Fruit fly (Drosophila melanogaster) whole organism, embryonic: ENCODE data around the gene Liprin-beta.

Source experiments
- Asciz ChIP-seq: fragments of 200-800 bp; sonication (Bioruptor generic); optimal IDR thresholded peaks from 2 replicates; lab custom pipeline; 2017; ENCODE audit warnings: missing biosample characterization, mild to moderate bottlenecking, missing genetic modification characterization, missing genetic modification reagents
- Awh ChIP-seq: fragments of 200-800 bp; sonication (Bioruptor generic); IDR thresholded peaks from 2 replicates; pipeline ENCODE4, ENCODE4 v1.3.6; 2022; ENCODE audit warnings: missing biosample characterization, missing genetic modification characterization
- CG10147 ChIP-seq: fragments of 200-800 bp; sonication (Bioruptor generic); optimal IDR thresholded peaks from 2 replicates; lab custom pipeline; 2019; ENCODE audit warnings: missing biosample characterization, mild to moderate bottlenecking, missing genetic modification characterization, moderate library complexity
- CG10274 ChIP-seq: fragments of 200-800 bp; sonication (Bioruptor generic); optimal IDR thresholded peaks from 3 replicates; lab custom pipeline; 2017; ENCODE audit warnings: missing biosample characterization, mild to moderate bottlenecking, missing genetic modification characterization
- CG10543 ChIP-seq: fragments of 200-800 bp; sonication (Bioruptor generic); optimal IDR thresholded peaks from 3 replicates; lab custom pipeline; 2017; ENCODE audit warnings: missing biosample characterization, mild to moderate bottlenecking, missing genetic modification characterization, moderate library complexity
- CG11696 ChIP-seq: fragments of 200-800 bp; sonication (Bioruptor generic); IDR thresholded peaks from 2 replicates; pipeline ENCODE4 v1.3.6; 2022; ENCODE audit warnings: missing biosample characterization, missing genetic modification characterization
- CG12104 ChIP-seq: fragments of 200-800 bp; sonication (Bioruptor generic); optimal IDR thresholded peaks from 3 replicates; lab custom pipeline; 2016; ENCODE audit warnings: missing biosample characterization, missing genetic modification characterization
- CG12659 ChIP-seq: fragments of 200-800 bp; sonication (Bioruptor generic); optimal IDR thresholded peaks from 3 replicates; lab custom pipeline; 2017; ENCODE audit warnings: mild to moderate bottlenecking, missing biosample characterization, missing genetic modification reagents, missing genetic modification characterization
- CG13424 ChIP-seq: fragments of 200-800 bp; sonication (Bioruptor generic); optimal IDR thresholded peaks from 2 replicates; lab custom pipeline; 2019; ENCODE audit warnings: missing biosample characterization, mild to moderate bottlenecking, missing genetic modification characterization, moderate library complexity
- CG17802 ChIP-seq: fragments of 200-800 bp; sonication (Bioruptor generic); optimal IDR thresholded peaks from 2 replicates; lab custom pipeline; 2018; ENCODE audit warnings: missing biosample characterization, mild to moderate bottlenecking, missing genetic modification characterization, moderate library complexity
- CG18619 ChIP-seq: fragments of 200-800 bp; sonication (Bioruptor generic); optimal IDR thresholded peaks from 3 replicates; lab custom pipeline; 2017; ENCODE audit warnings: missing biosample characterization, mild to moderate bottlenecking, missing genetic modification characterization
- CG2116 ChIP-seq: fragments of 200-800 bp; sonication (Bioruptor generic); optimal IDR thresholded peaks from 3 replicates; lab custom pipeline; 2018; ENCODE audit warnings: missing biosample characterization, mild to moderate bottlenecking, missing genetic modification characterization
- CG2199 ChIP-seq: fragments of 200-800 bp; sonication (Bioruptor generic); IDR thresholded peaks from 3 replicates; pipeline ENCODE4 v1.3.6; 2022; ENCODE audit warnings: missing biosample characterization, missing genetic modification characterization
- CG3065 ChIP-seq: fragments of 200-800 bp; sonication (Bioruptor generic); optimal IDR thresholded peaks from 2 replicates; lab custom pipeline; 2016; ENCODE audit warnings: missing biosample characterization, missing genetic modification characterization
- CG32532 ChIP-seq: fragments of 200-800 bp; sonication (Bioruptor generic); IDR thresholded peaks from 2 replicates; pipeline ENCODE4 v1.3.6; 2022; ENCODE audit warnings: missing biosample characterization, missing genetic modification characterization
- CG3838 ChIP-seq: fragments of 200-800 bp; sonication (Bioruptor generic); optimal IDR thresholded peaks from 3 replicates; lab custom pipeline; 2016; ENCODE audit warnings: missing biosample characterization, missing genetic modification characterization
- CG5245 ChIP-seq: fragments of 200-800 bp; sonication (Bioruptor generic); optimal IDR thresholded peaks from 3 replicates; lab custom pipeline; 2016; ENCODE audit warnings: missing biosample characterization, missing genetic modification characterization
- CG9215 ChIP-seq: fragments of 200-800 bp; sonication (Bioruptor generic); IDR thresholded peaks from 2 replicates; pipeline ENCODE4 v1.3.6; 2022; ENCODE audit warnings: missing biosample characterization, missing genetic modification characterization
- CG9797 ChIP-seq: fragments of 200-800 bp; sonication (Bioruptor generic); optimal IDR thresholded peaks from 3 replicates; lab custom pipeline; 2018; ENCODE audit warnings: missing biosample characterization, mild to moderate bottlenecking, missing genetic modification characterization
- CG9817 ChIP-seq: fragments of 200-800 bp; sonication (Bioruptor generic); optimal IDR thresholded peaks from 2 replicates; lab custom pipeline; 2018; ENCODE audit warnings: missing biosample characterization, mild to moderate bottlenecking, missing genetic modification characterization, moderate library complexity
- Dbx ChIP-seq: fragments of 200-800 bp; sonication (Bioruptor generic); IDR thresholded peaks from 3 replicates; pipeline ENCODE4 v1.3.6; 2022; ENCODE audit warnings: missing biosample characterization, missing genetic modification characterization
- Deaf1 ChIP-seq: fragments of 200-800 bp; optimal IDR thresholded peaks from 3 replicates; lab custom pipeline; 2019; ENCODE audit warnings: missing biosample characterization, mild to moderate bottlenecking, missing genetic modification characterization, moderate library complexity
- Dip2 ChIP-seq: fragments of 200-800 bp; sonication (Bioruptor generic); IDR thresholded peaks from 2 replicates; pipeline ENCODE4 v1.3.6; 2022; ENCODE audit warnings: missing biosample characterization, missing genetic modification characterization
- Dll ChIP-seq: fragments of 200-800 bp; sonication (Bioruptor generic); IDR thresholded peaks from 4 replicates; pipeline ENCODE4 v1.3.6; 2022; ENCODE audit warnings: missing biosample characterization, missing genetic modification characterization; ENCODE audit not compliant: partially characterized antibody
- ERR ChIP-seq: fragments of 200-800 bp; sonication (Bioruptor generic); optimal IDR thresholded peaks from 2 replicates; lab custom pipeline; 2016; ENCODE audit warnings: missing biosample characterization, missing genetic modification characterization
- Elba2 ChIP-seq: fragments of 200-800 bp; sonication (Bioruptor generic); optimal IDR thresholded peaks from 3 replicates; lab custom pipeline; 2016; ENCODE audit warnings: missing biosample characterization, missing genetic modification characterization
- Sox100B ChIP-seq: fragments of 200-800 bp; sonication (Bioruptor generic); optimal IDR thresholded peaks from 3 replicates; lab custom pipeline; 2018; ENCODE audit warnings: missing biosample characterization, mild to moderate bottlenecking, missing genetic modification characterization
- Tbp ChIP-seq: fragments of >200 bp; optimal IDR thresholded peaks from 2 replicates; lab custom pipeline; 2018; ENCODE audit warnings: missing biosample characterization, missing genetic modification characterization
- al ChIP-seq: fragments of 200-800 bp; sonication (Bioruptor generic); IDR thresholded peaks from 2 replicates; pipeline ENCODE4 v1.3.6; 2022; ENCODE audit warnings: missing biosample characterization, missing genetic modification characterization
- ato ChIP-seq: fragments of 200-800 bp; sonication (Bioruptor generic); IDR thresholded peaks from 2 replicates; pipeline ENCODE4 v1.3.6; 2022; ENCODE audit warnings: missing biosample characterization, missing genetic modification characterization; ENCODE audit not compliant: partially characterized antibody
- crol ChIP-seq: fragments of 200-800 bp; sonication (Bioruptor generic); IDR thresholded peaks from 2 replicates; pipeline ENCODE4 v1.3.6; 2022; ENCODE audit warnings: missing biosample characterization, missing genetic modification characterization
- cwo ChIP-seq: fragments of 200-800 bp; sonication (Bioruptor generic); optimal IDR thresholded peaks from 3 replicates; lab custom pipeline; 2017; ENCODE audit warnings: missing biosample characterization, missing genetic modification characterization, mild to moderate bottlenecking, moderate library complexity, missing genetic modification reagents
- dpn ChIP-seq, 2 experiments: fragments of 200-800 bp; sonication (Bioruptor generic); optimal IDR thresholded peaks; 3 replicates each; lab custom pipeline; 2016; ENCODE audit warnings: missing biosample characterization in 2 of 2, missing genetic modification characterization in 2 of 2
- fd64A ChIP-seq: fragments of 200-800 bp; sonication (Bioruptor generic); optimal IDR thresholded peaks from 3 replicates; lab custom pipeline; 2018; ENCODE audit warnings: missing biosample characterization, mild to moderate bottlenecking, missing genetic modification characterization
- ftz-f1 ChIP-seq: fragments of 200-800 bp; sonication (Bioruptor generic); optimal IDR thresholded peaks from 2 replicates; lab custom pipeline; 2016; ENCODE audit warnings: missing biosample characterization, missing genetic modification characterization
- gcm ChIP-seq: fragments of 200-800 bp; sonication (Bioruptor generic); optimal IDR thresholded peaks from 2 replicates; lab custom pipeline; 2019; ENCODE audit warnings: missing biosample characterization, mild to moderate bottlenecking, missing genetic modification characterization, moderate library complexity
- gro ChIP-seq: fragments of 200-800 bp; sonication (Bioruptor generic); optimal IDR thresholded peaks from 2 replicates; lab custom pipeline; 2016; ENCODE audit warnings: missing biosample characterization, missing genetic modification characterization
- ind ChIP-seq: fragments of 200-800 bp; sonication (Bioruptor generic); optimal IDR thresholded peaks from 3 replicates; lab custom pipeline; 2016; ENCODE audit warnings: missing biosample characterization, missing genetic modification characterization
- lilli ChIP-seq: fragments of 200-800 bp; sonication (Bioruptor generic); optimal IDR thresholded peaks from 3 replicates; lab custom pipeline; 2016; ENCODE audit warnings: missing biosample characterization, missing genetic modification characterization
- mirr ChIP-seq: fragments of 200-800 bp; sonication (Bioruptor generic); optimal IDR thresholded peaks from 3 replicates; lab custom pipeline; 2018; ENCODE audit warnings: missing biosample characterization, mild to moderate bottlenecking, missing genetic modification characterization
- odd ChIP-seq: fragments of 200-800 bp; sonication (Bioruptor generic); optimal IDR thresholded peaks from 2 replicates; lab custom pipeline; 2017; ENCODE audit warnings: missing biosample characterization, mild to moderate bottlenecking, missing genetic modification characterization
- sens-2 ChIP-seq: fragments of 200-800 bp; sonication (Bioruptor generic); IDR thresholded peaks from 2 replicates; pipeline ENCODE4 v1.3.6; 2022; ENCODE audit warnings: missing biosample characterization, missing genetic modification characterization
- sob ChIP-seq: fragments of 200-800 bp; sonication (Bioruptor generic); IDR thresholded peaks from 2 replicates; pipeline ENCODE4 v1.3.6; 2022; ENCODE audit warnings: missing biosample characterization, missing genetic modification characterization
- sr ChIP-seq: fragments of 200-800 bp; sonication (Bioruptor generic); IDR thresholded peaks from 3 replicates; pipeline ENCODE4 v1.3.6; 2022; ENCODE audit warnings: missing biosample characterization, missing genetic modification characterization
- vnd ChIP-seq: fragments of 200-800 bp; sonication (Bioruptor generic); IDR thresholded peaks from 3 replicates; pipeline ENCODE4 v1.3.6; 2022; ENCODE audit warnings: missing biosample characterization, missing genetic modification characterization; ENCODE audit not compliant: partially characterized antibody

Liprin-beta gene

dm6 chr3L:13477453-13478184 is 35.4 kb upstream of the Liprin-beta start, which contains the start of gene stv (continued):
- peak; percentile 28 for TF ChIP-seq ftz-f1 (GFP tag; lab: Kevin White, UChicago)
- TF ChIP-seq sr (GFP tag; lab: Robert Waterston, UW) = peak; percentile 64; the same call in 2 of the 3 replicates
- TF ChIP-seq Elba2 = no peak

dm6 chr3L:13478339-13479203 is 34.5 kb upstream of the Liprin-beta start:
- TF ChIP-seq dpn (GFP tag; optimal IDR thresholded peaks at IDR 0.05; lab: Kevin White, UChicago) (peak in 1 of 2 experiments; percentile 22), CG32532 (GFP tag; lab: Robert Waterston, UW) (peak; percentile 61), CG9797 (no peak), crol (GFP tag; lab: Robert Waterston, UW) (peak; percentile 81), CG13424 (peak; percentile 24), CG10147 (peak; percentile 28), Dip2 (GFP tag; lab: Robert Waterston, UW) (no peak), CG18619 (GFP tag; lab: Kevin White, UChicago) (peak; percentile 27), gcm (GFP tag; lab: Kevin White, UChicago) (no peak), ftz-f1 (GFP tag; lab: Kevin White, UChicago) (peak; percentile 89), CG10543 (GFP tag; lab: Kevin White, UChicago) (peak; percentile 67), Dbx (no peak), vnd (peak; percentile 27; the same call in 1 of the 3 replicates), sob (GFP tag; lab: Robert Waterston, UW) (no peak), CG9215 (GFP tag; lab: Robert Waterston, UW) (no peak), ato (GFP tag; lab: Robert Waterston, UW) (no peak), Sox100B (no peak), CG9817 (tag; lab: Kevin White, UChicago) (peak; percentile 26), Tbp (GFP tag; lab: Kevin White, UChicago) (no peak), ERR (GFP tag; lab: Kevin White, UChicago) (no peak), CG11696 (no peak), Asciz (GFP tag; lab: Kevin White, UChicago) (no peak), CG5245 (GFP tag; lab: Kevin White, UChicago) (no peak), al (peak; percentile 8; the same call in 1 of the 2 replicates), CG10274 (no peak), Deaf1 (no peak), lilli (GFP tag; lab: Kevin White, UChicago) (peak; percentile 33), CG3838 (GFP tag; lab: Kevin White, UChicago) (no peak), odd (GFP tag; lab: Kevin White, UChicago) (no peak), gro (no peak), CG2199 (GFP tag; lab: Robert Waterston, UW) (no peak), ind (GFP tag; lab: Kevin White, UChicago) (peak; percentile 34), CG17802 (tag; lab: Kevin White, UChicago) (no peak), CG12659 (peak; percentile 35), CG3065 (GFP tag; lab: Kevin White, UChicago) (no peak), CG12104 (GFP tag; lab: Kevin White, UChicago) (no peak), Awh (GFP tag; lab: Robert Waterston, UW) (no peak), fd64A (GFP tag; lab: Kevin White, UChicago) (no peak), CG2116 (GFP tag; lab: Kevin White, UChicago) (no peak), cwo (GFP tag; lab: Kevin White, UChicago) (no peak), Dll (GFP tag; lab: Robert Waterston, UW) (no peak), mirr (GFP tag; lab: Kevin White, UChicago) (peak; percentile 11), sr (GFP tag; lab: Robert Waterston, UW) (0 out of 3 replicates have a peak, but pooled peaks have one; percentile 37), sens-2 (GFP tag; lab: Robert Waterston, UW) (0 out of 2 replicates have a peak, but pooled peaks have one; percentile 6)
